Fruit fly (Drosophila melanogaster) whole organism, pupa: ENCODE measurements around the gene HIPP1.

Source experiments
- CG14655 ChIP-seq: fragments of 200-800 bp; sonication (Bioruptor generic); optimal IDR thresholded peaks from 3 replicates; lab custom pipeline; 2017; ENCODE audit warnings: mild to moderate bottlenecking, missing biosample characterization, missing genetic modification reagents, missing genetic modification characterization
- Pif1A ChIP-seq: fragments of 200-800 bp; sonication (Bioruptor generic); optimal IDR thresholded peaks from 3 replicates; lab custom pipeline; 2016; ENCODE audit warnings: missing biosample characterization, missing genetic modification characterization

DNA sequence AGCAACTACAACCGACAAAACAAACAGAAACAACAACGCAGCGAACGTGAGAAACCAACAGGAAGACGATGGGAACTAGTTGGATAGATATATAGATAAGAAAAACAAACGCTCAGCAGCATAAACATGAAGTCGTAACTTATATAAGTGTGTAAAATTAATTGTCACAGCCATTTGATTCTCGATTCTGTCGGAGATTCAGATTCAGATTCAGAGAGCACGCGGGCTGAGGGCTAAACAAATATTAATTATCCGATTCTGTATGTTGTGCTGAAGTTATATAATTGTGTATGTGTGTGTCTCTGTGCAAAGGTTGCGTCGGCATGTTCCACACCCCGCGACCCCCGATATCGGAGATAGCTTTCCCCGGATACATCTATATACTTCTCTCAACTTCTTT is 24.7 kb downstream of the HIPP1 start:
- TF ChIP-seq Pif1A (GFP tag; lab: Kevin White, UChicago) (no peak), CG14655 (no peak)
